Worm (Caenorhabditis elegans): ENCODE measurements around the gene pde-4.

DNA sequence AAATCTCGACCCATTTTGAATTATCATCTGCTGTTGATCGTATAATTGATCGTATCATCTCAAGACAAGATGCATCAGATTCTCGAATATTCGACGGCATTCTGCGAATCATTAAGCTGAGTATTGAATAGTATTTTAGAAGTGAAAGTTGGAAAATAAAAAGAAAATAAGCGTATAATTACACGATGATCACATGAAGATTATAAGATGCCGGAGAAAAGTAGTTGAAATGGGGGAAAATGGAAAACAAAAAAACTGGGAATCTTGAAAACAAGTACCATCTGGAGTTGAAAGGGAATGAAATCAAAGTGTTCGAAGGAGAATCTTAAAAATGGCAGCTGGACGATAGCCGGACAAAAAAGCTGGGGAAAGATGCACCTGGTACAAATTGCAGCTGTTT, 30.6 kb downstream of the pde-4 start, which contains the start of gene R07G3.8:
- TF ChIP-seq elt-3 (tag; optimal IDR thresholded peaks at IDR 0.05): no peak
- no peak for TF ChIP-seq lsy-2 (tag; optimal IDR thresholded peaks at IDR 0.05)
- TF ChIP-seq lin-15B (tag; optimal IDR thresholded peaks at IDR 0.05): no peak
- TF ChIP-seq skn-1 (tag; optimal IDR thresholded peaks at IDR 0.05): no peak
- no peak for TF ChIP-seq snpc-4 (tag; optimal IDR thresholded peaks at IDR 0.05)
- TF ChIP-seq nhr-12 (tag; optimal IDR thresholded peaks at IDR 0.05): no peak
- no peak for TF ChIP-seq F16B12.6 (tag; optimal IDR thresholded peaks at IDR 0.05)
- no peak for TF ChIP-seq ceh-88 (GFP tag; IDR thresholded peaks at IDR 0.05)
- no peak for TF ChIP-seq C34B4.2 (tag; optimal IDR thresholded peaks at IDR 0.05)
- TF ChIP-seq ztf-4 (tag; optimal IDR thresholded peaks at IDR 0.05): no peak

Data from whole organism, L1 larva.